Fruit fly (Drosophila melanogaster) whole organism, embryonic: ENCODE data around the gene CG11454.
A peak's percentile ranks its signal among the peaks of the same experiment; 100 is the strongest.

ENCODE experiments used
- Atf6 ChIP-seq: fragments of 200-800 bp; sonication (Bioruptor generic); IDR thresholded peaks from 2 replicates; pipeline ENCODE4 v1.3.6; 2022; ENCODE audit warnings: missing biosample characterization, missing genetic modification characterization
- CG10431 ChIP-seq: fragments of 200-800 bp; sonication (Bioruptor generic); optimal IDR thresholded peaks from 3 replicates; lab custom pipeline; 2018; ENCODE audit warnings: missing biosample characterization, mild to moderate bottlenecking, missing genetic modification characterization
- CG12071 ChIP-seq: fragments of 200-800 bp; sonication (Bioruptor generic); optimal IDR thresholded peaks from 3 replicates; lab custom pipeline; 2018; ENCODE audit warnings: missing biosample characterization, mild to moderate bottlenecking, missing genetic modification characterization
- CG12299 ChIP-seq: fragments of 200-800 bp; sonication (Bioruptor generic); optimal IDR thresholded peaks from 2 replicates; lab custom pipeline; 2018; ENCODE audit warnings: missing biosample characterization, mild to moderate bottlenecking, missing genetic modification characterization
- CG12942 ChIP-seq: fragments of 200-800 bp; sonication (Bioruptor generic); optimal IDR thresholded peaks from 3 replicates; lab custom pipeline; 2016; ENCODE audit warnings: missing biosample characterization, missing genetic modification characterization
- CG13123 ChIP-seq: fragments of 200-800 bp; sonication (Bioruptor generic); optimal IDR thresholded peaks from 2 replicates; lab custom pipeline; 2016; ENCODE audit warnings: missing biosample characterization, missing genetic modification characterization
- CG13424 ChIP-seq: fragments of 200-800 bp; sonication (Bioruptor generic); optimal IDR thresholded peaks from 2 replicates; lab custom pipeline; 2019; ENCODE audit warnings: missing biosample characterization, mild to moderate bottlenecking, missing genetic modification characterization, moderate library complexity
- CG15269 ChIP-seq: fragments of 200-800 bp; sonication (Bioruptor generic); optimal IDR thresholded peaks from 2 replicates; lab custom pipeline; 2018; ENCODE audit warnings: missing biosample characterization, mild to moderate bottlenecking, missing genetic modification characterization, moderate library complexity
- CG15514 ChIP-seq: fragments of 200-800 bp; sonication (Bioruptor generic); optimal IDR thresholded peaks from 3 replicates; lab custom pipeline; 2017; ENCODE audit warnings: missing biosample characterization, missing genetic modification characterization, mild to moderate bottlenecking, moderate library complexity, missing genetic modification reagents
- CG1647 ChIP-seq: fragments of 200-800 bp; sonication (Bioruptor generic); optimal IDR thresholded peaks from 3 replicates; lab custom pipeline; 2016; ENCODE audit warnings: missing biosample characterization, missing genetic modification characterization
- CG18619 ChIP-seq: fragments of 200-800 bp; sonication (Bioruptor generic); optimal IDR thresholded peaks from 3 replicates; lab custom pipeline; 2017; ENCODE audit warnings: missing biosample characterization, mild to moderate bottlenecking, missing genetic modification characterization
- CG2678 ChIP-seq: fragments of 200-800 bp; sonication (Bioruptor generic); optimal IDR thresholded peaks from 3 replicates; lab custom pipeline; 2019; ENCODE audit warnings: missing biosample characterization, mild to moderate bottlenecking, missing genetic modification characterization, moderate library complexity
- CG31388 ChIP-seq: fragments of 200-800 bp; sonication (Bioruptor generic); optimal IDR thresholded peaks from 2 replicates; lab custom pipeline; 2016; ENCODE audit warnings: missing biosample characterization, missing genetic modification characterization
- CG33557 ChIP-seq: fragments of 200-800 bp; sonication (Bioruptor generic); optimal IDR thresholded peaks from 2 replicates; lab custom pipeline; 2019; ENCODE audit warnings: missing biosample characterization, mild to moderate bottlenecking, missing genetic modification characterization, moderate library complexity
- CG7372 ChIP-seq: fragments of 200-800 bp; sonication (Bioruptor generic); IDR thresholded peaks from 2 replicates; pipeline ENCODE4 v1.3.6; 2022; ENCODE audit warnings: missing biosample characterization, missing genetic modification characterization
- CG7745 ChIP-seq: fragments of 200-800 bp; sonication (Bioruptor generic); optimal IDR thresholded peaks from 2 replicates; lab custom pipeline; 2018; ENCODE audit warnings: missing biosample characterization, mild to moderate bottlenecking, missing genetic modification characterization, moderate library complexity
- CG7928 ChIP-seq: fragments of 200-800 bp; sonication (Bioruptor generic); optimal IDR thresholded peaks from 2 replicates; lab custom pipeline; 2017; ENCODE audit warnings: missing biosample characterization, mild to moderate bottlenecking, missing genetic modification characterization
- CG9437 ChIP-seq: fragments of 200-800 bp; sonication (Bioruptor generic); optimal IDR thresholded peaks from 2 replicates; lab custom pipeline; 2018; ENCODE audit warnings: missing biosample characterization, mild to moderate bottlenecking, missing genetic modification characterization
- Camta ChIP-seq: fragments of 200-800 bp; sonication (Bioruptor generic); optimal IDR thresholded peaks from 2 replicates; lab custom pipeline; 2016; ENCODE audit warnings: missing biosample characterization, missing genetic modification characterization
- Deaf1 ChIP-seq: fragments of 200-800 bp; optimal IDR thresholded peaks from 3 replicates; lab custom pipeline; 2019; ENCODE audit warnings: missing biosample characterization, mild to moderate bottlenecking, missing genetic modification characterization, moderate library complexity
- Elba2 ChIP-seq: fragments of 200-800 bp; sonication (Bioruptor generic); optimal IDR thresholded peaks from 3 replicates; lab custom pipeline; 2016; ENCODE audit warnings: missing biosample characterization, missing genetic modification characterization
- H15 ChIP-seq: fragments of 200-800 bp; sonication (Bioruptor generic); IDR thresholded peaks from 3 replicates; pipeline ENCODE4 v1.3.6; 2022; ENCODE audit warnings: missing biosample characterization, missing genetic modification characterization
- HHEX ChIP-seq: fragments of 200-800 bp; sonication (Bioruptor generic); optimal IDR thresholded peaks from 3 replicates; lab custom pipeline; 2017; ENCODE audit warnings: missing biosample characterization, mild to moderate bottlenecking, missing genetic modification characterization, missing genetic modification reagents
- HmgD ChIP-seq: fragments of 200-800 bp; sonication (Bioruptor generic); optimal IDR thresholded peaks from 3 replicates; lab custom pipeline; 2016; ENCODE audit warnings: missing biosample characterization, missing genetic modification characterization
- NK7.1 ChIP-seq: fragments of 200-800 bp; sonication (Bioruptor generic); optimal IDR thresholded peaks from 3 replicates; lab custom pipeline; 2016; ENCODE audit warnings: missing biosample characterization, missing genetic modification characterization
- Sox102F ChIP-seq: fragments of 200-800 bp; sonication (Bioruptor generic); optimal IDR thresholded peaks from 2 replicates; lab custom pipeline; 2018; ENCODE audit warnings: missing biosample characterization, mild to moderate bottlenecking, missing genetic modification characterization, moderate library complexity
- Tbp ChIP-seq: fragments of >200 bp; optimal IDR thresholded peaks from 2 replicates; lab custom pipeline; 2018; ENCODE audit warnings: missing biosample characterization, missing genetic modification characterization
- Trl ChIP-seq, 3 experiments: fragments of >200 bp in 2 of 3; fragments of 200-800 bp in 1 of 3; sonication (Bioruptor generic) in 1 of 3; optimal IDR thresholded peaks; 2 replicates in 1 of 3; 3 replicates in 2 of 3; lab custom pipeline; 2016 to 2017; ENCODE audit warnings: missing biosample characterization in 1 of 3, missing genetic modification characterization in 1 of 3
- Usf ChIP-seq: fragments of 200-800 bp; sonication (Bioruptor generic); optimal IDR thresholded peaks from 2 replicates; lab custom pipeline; 2017; ENCODE audit warnings: missing genotype, missing biosample characterization, missing genetic modification characterization
- Vsx1 ChIP-seq: fragments of 200-800 bp; sonication (Bioruptor generic); optimal IDR thresholded peaks from 2 replicates; lab custom pipeline; 2017; ENCODE audit warnings: missing biosample characterization, mild to moderate bottlenecking, missing genetic modification characterization, missing genetic modification reagents
- ara ChIP-seq: fragments of 200-800 bp; sonication (Bioruptor generic); IDR thresholded peaks from 2 replicates; pipeline ENCODE4 v1.3.6; 2022; ENCODE audit warnings: missing biosample characterization, missing genetic modification characterization
- crol ChIP-seq: fragments of 200-800 bp; sonication (Bioruptor generic); IDR thresholded peaks from 2 replicates; pipeline ENCODE4 v1.3.6; 2022; ENCODE audit warnings: missing biosample characterization, missing genetic modification characterization
- dati ChIP-seq: fragments of 200-800 bp; sonication (Bioruptor generic); IDR thresholded peaks from 2 replicates; pipeline ENCODE4 v1.3.6; 2022; ENCODE audit warnings: missing biosample characterization, missing genetic modification characterization
- eve ChIP-seq, 2 experiments: fragments of >200 bp; optimal IDR thresholded peaks; 2 replicates each; lab custom pipeline; 2017; ENCODE audit warnings: missing biosample characterization in 2 of 2, missing genetic modification characterization in 2 of 2
- gsb ChIP-seq: fragments of 200-800 bp; sonication (Bioruptor generic); IDR thresholded peaks from 2 replicates; pipeline ENCODE4 v1.3.6; 2022; ENCODE audit warnings: missing biosample characterization, missing genetic modification characterization
- ham ChIP-seq: fragments of 200-800 bp; sonication (Bioruptor generic); IDR thresholded peaks from 2 replicates; pipeline ENCODE4 v1.3.6; 2022; ENCODE audit warnings: missing biosample characterization, missing genetic modification characterization
- lab ChIP-seq: fragments of 200-800 bp; sonication (Bioruptor generic); optimal IDR thresholded peaks from 3 replicates; lab custom pipeline; 2017; ENCODE audit warnings: missing biosample characterization, missing genetic modification characterization, mild to moderate bottlenecking, moderate library complexity, missing genetic modification reagents
- lbe ChIP-seq: fragments of 200-800 bp; sonication (Bioruptor generic); optimal IDR thresholded peaks from 2 replicates; lab custom pipeline; 2016; ENCODE audit warnings: missing biosample characterization, mild to moderate bottlenecking, missing genetic modification characterization
- lola ChIP-seq, 3 experiments: fragments of >200 bp in 2 of 3; fragments of 200-800 bp in 1 of 3; sonication (Bioruptor generic) in 1 of 3; optimal IDR thresholded peaks; 2 replicates each; lab custom pipeline; 2017 to 2019; ENCODE audit warnings: missing biosample characterization in 3 of 3, missing genetic modification characterization in 3 of 3, mild to moderate bottlenecking in 1 of 3, moderate library complexity in 1 of 3
- sd ChIP-seq: fragments of 200-800 bp; sonication (Bioruptor generic); optimal IDR thresholded peaks from 3 replicates; lab custom pipeline; 2018; ENCODE audit warnings: missing biosample characterization, mild to moderate bottlenecking, missing genetic modification characterization, moderate library complexity
- sim ChIP-seq: fragments of 200-800 bp; sonication (Bioruptor generic); IDR thresholded peaks from 2 replicates; pipeline ENCODE4 v1.3.6; 2022; ENCODE audit warnings: missing biosample characterization, missing genetic modification characterization
- slbo ChIP-seq: fragments of 200-800 bp; sonication (Bioruptor generic); IDR thresholded peaks from 2 replicates; pipeline ENCODE4 v1.3.6; 2022; ENCODE audit warnings: missing biosample characterization, missing genetic modification characterization
- so ChIP-seq: fragments of 200-800 bp; sonication (Bioruptor generic); IDR thresholded peaks from 3 replicates; pipeline ENCODE4 v1.3.6; 2022; ENCODE audit warnings: missing biosample characterization, missing genetic modification characterization
- tna ChIP-seq: fragments of 200-800 bp; sonication (Bioruptor generic); IDR thresholded peaks from 2 replicates; pipeline ENCODE4 v1.3.6; 2022; ENCODE audit warnings: missing biosample characterization, missing genetic modification characterization; ENCODE audit not compliant: partially characterized antibody
- unpg ChIP-seq: fragments of 200-800 bp; sonication (Bioruptor generic); optimal IDR thresholded peaks from 3 replicates; lab custom pipeline; 2018; ENCODE audit warnings: missing biosample characterization, mild to moderate bottlenecking, missing genetic modification characterization, moderate library complexity
- vvl ChIP-seq: fragments of 200-800 bp; sonication (Bioruptor generic); IDR thresholded peaks from 2 replicates; pipeline ENCODE4 v1.3.6; 2022; ENCODE audit warnings: missing biosample characterization, missing genetic modification characterization
- wek ChIP-seq: fragments of 200-800 bp; sonication (Bioruptor generic); optimal IDR thresholded peaks from 3 replicates; lab custom pipeline; 2018; ENCODE audit warnings: missing biosample characterization, mild to moderate bottlenecking, missing genetic modification characterization, moderate library complexity

The CG11454 gene

DNA sequence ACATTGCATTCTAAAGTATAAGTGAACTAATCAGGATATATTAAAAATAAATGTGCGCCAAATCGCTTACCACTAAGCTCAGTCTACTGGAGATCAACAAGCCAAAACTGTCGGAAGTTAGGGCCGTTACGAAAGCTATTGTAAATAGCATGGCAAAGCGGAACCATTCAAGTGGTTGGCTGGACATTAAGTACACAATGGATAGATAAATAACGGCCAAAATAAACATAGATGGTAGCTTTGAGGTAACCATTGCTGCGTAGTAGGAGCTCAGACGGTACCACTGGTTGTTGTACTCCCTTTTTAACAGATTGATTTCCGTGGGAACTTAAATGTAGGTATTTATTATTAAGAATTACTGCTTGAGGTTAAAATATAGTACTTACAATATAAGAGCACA is 25.4 kb upstream of the CG11454 start (continued):
- TF ChIP-seq CG7745 (tag; lab: Kevin White, UChicago) (no peak), crol (GFP tag; lab: Robert Waterston, UW) (no peak), CG12071 (peak; percentile 67), so (GFP tag; lab: Robert Waterston, UW) (peak; percentile 45; the same call in 1 of the 3 replicates), Trl (optimal IDR thresholded peaks at IDR 0.05; lab: Kevin White, UChicago) (no peak), Trl (GFP tag; optimal IDR thresholded peaks at IDR 0.05; lab: Kevin White, UChicago) (peak; percentile 14), eve (GFP tag; optimal IDR thresholded peaks at IDR 0.05; lab: Kevin White, UChicago) (peak in 1 of 2 experiments; percentile 45), CG15269 (tag; lab: Kevin White, UChicago) (peak; percentile 20), CG13123 (peak; percentile 6), CG2678 (peak; percentile 58), wek (peak; percentile 59), Camta (peak; percentile 5), Atf6 (GFP tag; lab: Robert Waterston, UW) (0 out of 2 replicates have a peak, but pooled peaks have one; percentile 36), gsb (GFP tag; lab: Robert Waterston, UW) (0 out of 2 replicates have a peak, but pooled peaks have one; percentile 10), unpg (GFP tag; lab: Kevin White, UChicago) (peak; percentile 12), CG1647 (GFP tag; lab: Kevin White, UChicago) (peak; percentile 10), CG12299 (tag; lab: Kevin White, UChicago) (peak; percentile 28), NK7.1 (no peak), HHEX (GFP tag; lab: Kevin White, UChicago) (peak; percentile 61), CG15514 (GFP tag; lab: Kevin White, UChicago) (peak; percentile 51)

dm6 chr2L:120492-121455 is 22.3 kb upstream of the CG11454 start:
- TF ChIP-seq CG7928, result no peak
- TF ChIP-seq CG33557 (GFP tag; lab: Kevin White, UChicago), result no peak
- TF ChIP-seq Tbp (GFP tag; lab: Kevin White, UChicago), result no peak
- TF ChIP-seq CG12942 (GFP tag; lab: Kevin White, UChicago), result no peak
- no peak for TF ChIP-seq ara
- no peak for TF ChIP-seq CG10431 (GFP tag; lab: Kevin White, UChicago)
- TF ChIP-seq Deaf1, result peak; percentile 58
- TF ChIP-seq HmgD (GFP tag; lab: Kevin White, UChicago), result no peak
- no peak for TF ChIP-seq sim (GFP tag; lab: Robert Waterston, UW)
- TF ChIP-seq CG18619 (GFP tag; lab: Kevin White, UChicago), result no peak
- TF ChIP-seq Usf, result no peak
- TF ChIP-seq vvl (GFP tag; lab: Robert Waterston, UW), result peak; percentile 41; the same call in 1 of the 2 replicates
- TF ChIP-seq CG9437 (GFP tag; lab: Kevin White, UChicago), result no peak
- TF ChIP-seq slbo (GFP tag; lab: Robert Waterston, UW), result peak; percentile 18; the same call in 1 of the 2 replicates
- TF ChIP-seq sd, result no peak
- TF ChIP-seq lab, result peak; percentile 7
- no peak for TF ChIP-seq dati (GFP tag; lab: Robert Waterston, UW)
- TF ChIP-seq Elba2 (GFP tag; lab: Kevin White, UChicago), result no peak
- no peak for TF ChIP-seq Vsx1 (GFP tag; lab: Kevin White, UChicago)
- TF ChIP-seq ham (GFP tag; lab: Robert Waterston, UW), result no peak
- TF ChIP-seq Sox102F (GFP tag; lab: Kevin White, UChicago), result no peak
- no peak for TF ChIP-seq H15
- TF ChIP-seq CG12071, result no peak
- TF ChIP-seq CG31388, result no peak
- TF ChIP-seq lola (GFP tag; optimal IDR thresholded peaks at IDR 0.05; lab: Kevin White, UChicago), result no peak
- TF ChIP-seq lbe (GFP tag; lab: Kevin White, UChicago), result no peak
- TF ChIP-seq tna (GFP tag; lab: Robert Waterston, UW), result no peak
- TF ChIP-seq CG7372 (GFP tag; lab: Robert Waterston, UW), result no peak
- no peak for TF ChIP-seq CG13424 (tag; lab: Kevin White, UChicago)
